Worm (Caenorhabditis elegans): Measurements from ENCODE around the gene srbc-20.
A peak's percentile ranks its signal among the peaks of the same experiment; 100 is the strongest.

Gene srbc-20

DNA sequence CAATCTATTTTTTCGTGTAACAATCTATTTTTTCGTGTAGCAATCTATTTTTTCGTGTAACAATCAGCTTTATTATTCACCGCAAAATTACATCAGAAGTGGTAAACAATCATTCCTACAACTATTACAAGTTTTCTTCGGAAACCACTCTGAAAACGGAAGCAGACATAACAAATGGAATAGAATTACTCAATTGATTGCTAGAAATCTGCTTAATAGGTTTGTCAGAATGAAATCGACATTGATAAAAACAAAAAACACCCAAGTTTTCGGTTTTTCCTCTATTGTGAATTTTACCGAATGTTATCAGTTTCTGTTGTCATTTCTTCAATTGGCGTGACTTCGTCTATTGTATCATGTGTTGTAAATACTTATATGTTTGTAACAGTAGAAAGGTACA lies at the start of gene srbc-20:
Gene srbc-20 (plus strand): TSS at position 301 of the 400 bp plus-strand sequence.
- TF ChIP-seq mdl-1 (tag; optimal IDR thresholded peaks at IDR 0.05): no peak
- no peak for TF ChIP-seq pha-4 (tag; optimal IDR thresholded peaks at IDR 0.05)
- no peak for TF ChIP-seq tbx-2 (tag; optimal IDR thresholded peaks at IDR 0.05)
- TF ChIP-seq fos-1 (tag; optimal IDR thresholded peaks at IDR 0.05): no peak
- no peak for TF ChIP-seq daf-12 (tag; optimal IDR thresholded peaks at IDR 0.05)
- no peak for TF ChIP-seq nhr-67 (tag; optimal IDR thresholded peaks at IDR 0.05)
- no peak for TF ChIP-seq nhr-11 (tag; optimal IDR thresholded peaks at IDR 0.05)
- TF ChIP-seq R02D3.7 (tag; optimal IDR thresholded peaks at IDR 0.05): no peak
- TF ChIP-seq elt-1 (tag; optimal IDR thresholded peaks at IDR 0.05): no peak
- TF ChIP-seq egl-27 (tag; optimal IDR thresholded peaks at IDR 0.05): no peak
- TF ChIP-seq sea-2 (GFP tag; optimal IDR thresholded peaks at IDR 0.05): no peak
- no peak for TF ChIP-seq ztf-11 (tag; optimal IDR thresholded peaks at IDR 0.05)
- no peak for TF ChIP-seq egl-5 (tag; optimal IDR thresholded peaks at IDR 0.05)

DNA sequence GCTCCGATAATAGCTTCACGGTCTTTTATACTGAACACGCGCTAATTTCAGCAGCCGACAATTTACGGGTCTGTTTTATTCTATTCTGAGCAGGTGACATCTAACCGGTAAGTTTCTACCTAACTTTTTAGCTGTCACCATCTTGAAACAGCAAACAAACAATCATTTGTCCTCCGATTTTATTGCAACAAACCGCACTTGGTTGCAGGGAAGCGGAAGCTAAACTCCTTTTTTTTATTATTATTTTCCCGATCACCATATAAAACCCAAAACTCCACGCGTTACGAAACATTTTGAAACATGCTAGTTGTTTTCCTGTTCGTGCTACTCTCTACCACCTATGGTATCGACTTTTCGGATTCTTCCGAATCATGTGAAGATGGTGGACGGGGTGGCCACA lies 49.2 kb upstream of the srbc-20 start, which contains the start of gene clec-208:
Gene clec-208 (plus strand): TSS at position 301 of the 400 bp plus-strand sequence.
- TF ChIP-seq nhr-11 (tag; optimal IDR thresholded peaks at IDR 0.05): no peak
- TF ChIP-seq skn-1 (tag; optimal IDR thresholded peaks at IDR 0.05): no peak
- no peak for TF ChIP-seq ceh-16 (tag; optimal IDR thresholded peaks at IDR 0.05)
- TF ChIP-seq zag-1 (tag; optimal IDR thresholded peaks at IDR 0.05): no peak

DNA sequence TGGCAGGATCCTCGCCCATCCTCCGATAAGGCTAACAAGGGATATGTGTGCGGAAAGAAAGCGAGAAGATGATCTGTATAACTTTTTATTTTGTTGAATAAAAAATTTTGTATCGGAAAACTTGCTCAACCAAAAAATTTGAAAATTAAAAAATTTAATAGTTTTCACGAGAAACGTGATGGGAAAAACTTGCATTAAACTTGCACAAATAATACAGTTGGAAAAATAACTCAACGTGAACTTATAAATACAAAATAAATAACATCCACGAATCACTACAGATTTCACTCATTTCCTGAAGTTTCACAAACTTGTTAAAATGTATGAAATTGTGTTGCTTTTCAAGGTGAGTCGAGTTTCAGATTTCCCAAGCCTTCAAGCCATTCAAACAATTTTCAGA lies 47.9 kb upstream of the srbc-20 start, which contains the start of gene F36F12.7:
Gene F36F12.7 (plus strand): TSS at position 301 of the 400 bp plus-strand sequence.
- no peak for TF ChIP-seq pqm-1 (tag; optimal IDR thresholded peaks at IDR 0.05)
- TF ChIP-seq egl-27 (tag; optimal IDR thresholded peaks at IDR 0.05): no peak
- no peak for TF ChIP-seq tbx-2 (tag; optimal IDR thresholded peaks at IDR 0.05)

DNA sequence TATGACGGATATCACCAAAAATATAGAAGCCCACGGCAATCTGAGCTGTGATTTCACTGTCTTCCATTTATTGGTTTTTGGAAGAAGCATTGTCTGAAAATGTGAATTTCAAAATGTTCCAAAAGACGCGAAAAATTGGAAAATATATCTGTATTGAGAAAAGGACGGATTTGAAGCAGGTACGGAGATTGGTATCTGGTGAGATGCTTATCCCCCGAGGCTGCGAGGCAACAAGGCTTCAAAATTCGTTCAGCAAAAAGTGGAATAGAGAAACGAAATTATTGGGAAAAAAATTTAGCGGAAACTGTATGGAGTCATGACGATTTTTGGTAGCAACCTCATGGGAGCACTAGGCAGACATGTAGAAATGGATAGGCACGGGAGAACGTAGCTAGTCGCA lies 43.8 kb upstream of the srbc-20 start, which contains the start of gene F36F12.1:
Gene F36F12.1 (minus strand): TSS at position 101 of the 400 bp plus-strand sequence.
- TF ChIP-seq ama-1 (optimal IDR thresholded peaks at IDR 0.05) (no peak), elt-1 (tag; optimal IDR thresholded peaks at IDR 0.05) (no peak), fkh-10 (GFP tag; optimal IDR thresholded peaks at IDR 0.05) (no peak)

DNA sequence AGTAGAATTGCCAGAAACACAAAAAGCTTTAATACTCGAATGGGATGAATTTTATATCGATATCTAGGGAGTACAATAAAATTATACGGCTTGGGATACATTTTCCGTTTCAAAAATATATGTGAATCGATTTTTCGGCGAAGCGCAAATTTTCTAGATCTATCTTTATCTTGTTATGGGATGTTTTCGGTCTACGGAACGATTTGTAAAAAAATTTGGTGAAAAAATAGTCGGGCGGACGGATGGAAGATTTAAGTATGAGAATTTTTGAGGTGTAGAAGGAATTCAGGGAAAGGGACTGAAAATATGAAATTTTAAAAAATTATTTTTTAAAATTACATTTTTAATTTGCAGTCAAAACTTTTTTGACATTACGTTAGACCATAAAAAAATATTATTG lies 40.9 kb upstream of the srbc-20 start, which contains the start of gene F22F7.4:
Gene F22F7.4 (minus strand): TSS at position 101 of the 400 bp plus-strand sequence.
- TF ChIP-seq sea-2 (GFP tag; optimal IDR thresholded peaks at IDR 0.05) (no peak), ceh-16 (tag; optimal IDR thresholded peaks at IDR 0.05) (no peak), mml-1 (tag; optimal IDR thresholded peaks at IDR 0.05) (no peak), ztf-4 (tag; optimal IDR thresholded peaks at IDR 0.05) (no peak), nhr-12 (tag; optimal IDR thresholded peaks at IDR 0.05) (no peak), elt-3 (tag; optimal IDR thresholded peaks at IDR 0.05) (no peak), snpc-4 (tag; optimal IDR thresholded peaks at IDR 0.05) (no peak), zag-1 (tag; optimal IDR thresholded peaks at IDR 0.05) (no peak), pha-4 (tag; optimal IDR thresholded peaks at IDR 0.05) (no peak), nhr-28 (tag; optimal IDR thresholded peaks at IDR 0.05) (no peak), nhr-76 (tag; optimal IDR thresholded peaks at IDR 0.05) (no peak), elt-2 (tag; optimal IDR thresholded peaks at IDR 0.05) (no peak), nhr-23 (tag; optimal IDR thresholded peaks at IDR 0.05) (no peak), eor-1 (tag; optimal IDR thresholded peaks at IDR 0.05) (no peak), lin-15B (tag; optimal IDR thresholded peaks at IDR 0.05) (no peak), R02D3.7 (tag; optimal IDR thresholded peaks at IDR 0.05) (no peak)

DNA sequence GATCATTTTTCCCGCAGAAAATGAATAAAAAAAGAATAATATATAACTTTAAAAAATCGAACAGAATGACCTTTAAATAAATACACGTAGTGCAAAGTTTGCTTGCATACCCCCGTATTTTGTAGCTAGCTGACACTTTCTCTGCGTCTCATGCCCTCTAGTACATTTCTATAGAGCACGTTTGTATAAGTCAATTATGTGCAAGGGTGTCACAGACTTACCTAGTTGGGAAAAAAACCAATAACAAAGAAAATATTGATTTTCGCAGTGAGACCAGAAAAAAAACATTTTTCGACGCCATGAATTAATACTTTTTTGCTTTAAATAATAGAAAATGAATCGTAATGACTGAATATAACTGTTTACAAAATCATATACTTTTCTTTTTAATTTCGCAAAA lies 37.6 kb upstream of the srbc-20 start, which contains the start of gene ckb-4:
Gene ckb-4 (minus strand): TSS at position 140 of the 400 bp plus-strand sequence.
- TF ChIP-seq mml-1 (tag; optimal IDR thresholded peaks at IDR 0.05) (no peak), elt-2 (tag; optimal IDR thresholded peaks at IDR 0.05) (peak; percentile 36), egl-5 (tag; optimal IDR thresholded peaks at IDR 0.05) (no peak), nhr-25 (tag; optimal IDR thresholded peaks at IDR 0.05) (peak; percentile 11), pha-4 (tag; optimal IDR thresholded peaks at IDR 0.05) (peak; percentile 86), fos-1 (tag; optimal IDR thresholded peaks at IDR 0.05) (no peak), nhr-77 (tag; optimal IDR thresholded peaks at IDR 0.05) (no peak), eor-1 (tag; optimal IDR thresholded peaks at IDR 0.05) (no peak), hmg-11 (tag; optimal IDR thresholded peaks at IDR 0.05) (peak; percentile 58), nhr-23 (tag; optimal IDR thresholded peaks at IDR 0.05) (peak; percentile 39), fkh-2 (tag; optimal IDR thresholded peaks at IDR 0.05) (no peak), lin-39 (tag; optimal IDR thresholded peaks at IDR 0.05) (peak; percentile 15), lsy-12 (tag; optimal IDR thresholded peaks at IDR 0.05) (no peak), snpc-4 (tag; optimal IDR thresholded peaks at IDR 0.05) (peak; percentile 72), nhr-43 (tag; optimal IDR thresholded peaks at IDR 0.05; ENCODE audit: poor library complexity, severe bottlenecking) (no peak), ceh-9 (tag; optimal IDR thresholded peaks at IDR 0.05) (no peak), jun-1 (tag; optimal IDR thresholded peaks at IDR 0.05) (no peak), lin-15B (tag; optimal IDR thresholded peaks at IDR 0.05) (peak; percentile 60), egl-27 (tag; optimal IDR thresholded peaks at IDR 0.05) (no peak), nhr-76 (tag; optimal IDR thresholded peaks at IDR 0.05) (no peak), nfya-1 (tag; optimal IDR thresholded peaks at IDR 0.05; ENCODE audit: insufficient read depth) (no peak), nhr-67 (tag; optimal IDR thresholded peaks at IDR 0.05) (no peak)
